Worm (Caenorhabditis elegans) whole organism, mixed stage, embryonic: Measurements from ENCODE around the gene K04G11.3.

ENCODE experiments used
- blmp-1 ChIP-seq: fragments of 150-350 bp; optimal IDR thresholded peaks from 2 replicates; lab custom pipeline; 2014; ENCODE audit warnings: missing biosample characterization, missing genetic modification characterization
- elt-3 ChIP-seq: fragments of 150-350 bp; optimal IDR thresholded peaks from 2 replicates; lab custom pipeline; 2014; ENCODE audit warnings: missing biosample characterization, missing genetic modification characterization
- hlh-1 ChIP-seq: fragments of 150-350 bp; optimal IDR thresholded peaks from 2 replicates; lab custom pipeline; 2014; ENCODE audit warnings: missing biosample characterization, missing genetic modification reagents, missing genetic modification characterization
- nhr-12 ChIP-seq: fragments of 150-350 bp; optimal IDR thresholded peaks from 2 replicates; lab custom pipeline; 2014; ENCODE audit warnings: missing biosample characterization, missing genetic modification characterization
- nhr-28 ChIP-seq: fragments of 150-350 bp; optimal IDR thresholded peaks from 2 replicates; lab custom pipeline; 2014; ENCODE audit warnings: missing biosample characterization, missing genetic modification characterization
- nhr-76 ChIP-seq: sonication (generic microtip); optimal IDR thresholded peaks from 2 replicates; lab custom pipeline; 2017; ENCODE audit warnings: missing biosample characterization, missing genetic modification characterization
- unc-39 ChIP-seq: fragments of 150-350 bp; optimal IDR thresholded peaks from 2 replicates; lab custom pipeline; 2014; ENCODE audit warnings: missing biosample characterization, missing genetic modification characterization
- unc-62 ChIP-seq: fragments of 150-350 bp; optimal IDR thresholded peaks from 2 replicates; lab custom pipeline; 2014; ENCODE audit warnings: missing biosample characterization, missing genetic modification reagents, missing genetic modification characterization
- zip-8 ChIP-seq: fragments of 150-350 bp; optimal IDR thresholded peaks from 2 replicates; lab custom pipeline; 2014; ENCODE audit warnings: missing biosample characterization, missing genetic modification characterization
- ztf-11 ChIP-seq: fragments of 150-350 bp; optimal IDR thresholded peaks from 2 replicates; lab custom pipeline; 2014; ENCODE audit warnings: missing biosample characterization, missing genetic modification characterization

DNA sequence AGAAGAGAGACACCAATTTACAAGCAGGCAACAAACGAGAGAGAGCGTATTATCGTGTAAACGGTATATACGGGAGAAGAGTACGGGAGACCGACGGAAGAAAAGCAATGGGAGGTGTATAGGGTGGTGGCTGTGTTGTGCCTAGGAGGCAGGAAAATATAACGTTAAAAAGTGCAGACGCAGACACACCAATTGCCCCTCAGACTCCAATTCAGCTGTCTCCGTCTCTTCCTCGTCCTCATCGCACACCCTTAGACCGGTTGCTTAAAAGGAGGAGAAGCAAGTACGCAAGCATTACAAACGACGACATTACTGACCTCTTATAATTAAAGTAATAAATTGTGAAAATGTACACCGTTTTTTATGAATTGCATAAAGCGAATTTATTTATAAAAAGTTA lies 35.1 kb downstream of the K04G11.3 start:
- no peak for TF ChIP-seq zip-8
- TF ChIP-seq unc-62 (GFP tag; lab: Kevin White, UChicago) = peak; percentile 49
- no peak for TF ChIP-seq elt-3 (tag; lab: Kevin White, UChicago)
- TF ChIP-seq unc-39 (tag; lab: Kevin White, UChicago) = no peak
- TF ChIP-seq nhr-28 (tag; lab: Kevin White, UChicago) = no peak
- TF ChIP-seq nhr-76 (tag; lab: Kevin White, UChicago) = no peak
- peak; percentile 81 for TF ChIP-seq hlh-1 (tag; lab: Kevin White, UChicago)
- peak; percentile 59 for TF ChIP-seq ztf-11 (tag; lab: Kevin White, UChicago)
- TF ChIP-seq nhr-12 (tag; lab: Kevin White, UChicago) = no peak
- no peak for TF ChIP-seq blmp-1 (tag; lab: Kevin White, UChicago)
